Fruit fly (Drosophila melanogaster): Measurements from ENCODE around the gene Spn28F.

Spn28F gene

dm6 chr2L:8274127-8274526, 32.5 kb upstream of the Spn28F start:
- TF ChIP-seq Blimp-1 (GFP tag; optimal IDR thresholded peaks at IDR 0.05), result peak; percentile 5
- TF ChIP-seq pita (GFP tag; optimal IDR thresholded peaks at IDR 0.05), result no peak

dm6 chr2L:8270916-8271315, 29.3 kb upstream of the Spn28F start:
- TF ChIP-seq Hr39 (optimal IDR thresholded peaks at IDR 0.05) (no peak), CG4328 (GFP tag; optimal IDR thresholded peaks at IDR 0.05) (no peak), E2f1 (GFP tag; IDR thresholded peaks at IDR 0.05) (0 out of 2 replicates have a peak, but pooled peaks have one; percentile 31), inv (GFP tag; IDR thresholded peaks at IDR 0.05; ENCODE audit: partially characterized antibody) (no peak), CG42726 (GFP tag; IDR thresholded peaks at IDR 0.05; ENCODE audit: partially characterized antibody) (no peak), CG15514 (GFP tag; optimal IDR thresholded peaks at IDR 0.05) (no peak), CG9215 (GFP tag; IDR thresholded peaks at IDR 0.05) (no peak), sim (GFP tag; IDR thresholded peaks at IDR 0.05) (no peak), bsh (GFP tag; optimal IDR thresholded peaks at IDR 0.05) (peak in 1 of 2 experiments; percentile 63), abd-A (tag; optimal IDR thresholded peaks at IDR 0.05) (no peak), CG1233 (GFP tag; optimal IDR thresholded peaks at IDR 0.05) (no peak), sr (GFP tag; IDR thresholded peaks at IDR 0.05) (no peak), CG4404 (GFP tag; IDR thresholded peaks at IDR 0.05) (no peak), D19B (GFP tag; optimal IDR thresholded peaks at IDR 0.05) (no peak), Ssrp (tag; optimal IDR thresholded peaks at IDR 0.05) (no peak), Oaz (GFP tag; IDR thresholded peaks at IDR 0.05) (no peak), CG9727 (GFP tag; optimal IDR thresholded peaks at IDR 0.05) (no peak), Eip74EF (GFP tag; optimal IDR thresholded peaks at IDR 0.05) (no peak), Dp (GFP tag; optimal IDR thresholded peaks at IDR 0.05) (no peak), tio (GFP tag; optimal IDR thresholded peaks at IDR 0.05) (no peak), cato (GFP tag; optimal IDR thresholded peaks at IDR 0.05; ENCODE audit: borderline replicate concordance) (no peak), CG13894 (tag; optimal IDR thresholded peaks at IDR 0.05) (no peak), Sox102F (GFP tag; optimal IDR thresholded peaks at IDR 0.05) (no peak), sens (GFP tag) (no peak), CG4730 (GFP tag; IDR thresholded peaks at IDR 0.05) (no peak), CG2116 (GFP tag; optimal IDR thresholded peaks at IDR 0.05) (no peak), Xrp1 (GFP tag; IDR thresholded peaks at IDR 0.05) (peak; percentile 54; the same call in 1 of the 2 replicates), CG11504 (tag; optimal IDR thresholded peaks at IDR 0.05) (no peak), CG10267 (tag; optimal IDR thresholded peaks at IDR 0.05) (no peak), Dll (GFP tag; IDR thresholded peaks at IDR 0.05; ENCODE audit: partially characterized antibody) (no peak), odd (GFP tag; optimal IDR thresholded peaks at IDR 0.05) (no peak), CG6813 (GFP tag; optimal IDR thresholded peaks at IDR 0.05) (no peak), hth (optimal IDR thresholded peaks at IDR 0.05) (no peak), CG17385 (GFP tag; optimal IDR thresholded peaks at IDR 0.05) (no peak), CG33213 (GFP tag; optimal IDR thresholded peaks at IDR 0.05) (no peak), D19A (tag; optimal IDR thresholded peaks at IDR 0.05) (no peak), Six4 (GFP tag; optimal IDR thresholded peaks at IDR 0.05) (no peak), Chrac-16 (GFP tag; optimal IDR thresholded peaks at IDR 0.05) (no peak), prd (optimal IDR thresholded peaks at IDR 0.05) (no peak), prd (GFP tag; IDR thresholded peaks at IDR 0.05) (peak; percentile 50; the same call in 1 of the 3 replicates), CG8924 (tag; optimal IDR thresholded peaks at IDR 0.05) (no peak), gem (tag; optimal IDR thresholded peaks at IDR 0.05) (peak; percentile 17), dmrt99B (tag; optimal IDR thresholded peaks at IDR 0.05) (no peak), luna (GFP tag; optimal IDR thresholded peaks at IDR 0.05) (no peak), stc (GFP tag; IDR thresholded peaks at IDR 0.05) (no peak), Elba2 (GFP tag; optimal IDR thresholded peaks at IDR 0.05) (no peak), CG10209 (GFP tag; optimal IDR thresholded peaks at IDR 0.05) (no peak)
